Fruit fly (Drosophila melanogaster) whole organism, wandering third instar larva: ENCODE data around the gene Tap42.

Experiments used
- Abd-B ChIP-seq: fragments of >200 bp; optimal IDR thresholded peaks from 2 replicates; lab custom pipeline; 2017; ENCODE audit warnings: missing biosample characterization, missing genetic modification characterization
- CrebA ChIP-seq: fragments of 200-800 bp; sonication (Bioruptor generic); optimal IDR thresholded peaks from 2 replicates; lab custom pipeline; 2016; ENCODE audit warnings: missing biosample characterization, mild to moderate bottlenecking, missing genetic modification characterization, borderline replicate concordance
- Dfd ChIP-seq: fragments of >200 bp; optimal IDR thresholded peaks from 2 replicates; lab custom pipeline; 2017; ENCODE audit warnings: missing biosample characterization, missing genetic modification characterization
- Hr78 ChIP-seq: fragments of >200 bp; optimal IDR thresholded peaks from 2 replicates; lab custom pipeline; 2017; ENCODE audit warnings: missing biosample characterization, missing genetic modification characterization
- Vsx2 ChIP-seq: fragments of 200-300, 225-300 bp; sonication (Bioruptor generic); optimal IDR thresholded peaks from 2 replicates; lab custom pipeline; 2018; ENCODE audit warnings: missing biosample characterization, missing genetic modification characterization; ENCODE audit not compliant: partially characterized antibody
- psq ChIP-seq: fragments of 200-800 bp; sonication (Bioruptor generic); optimal IDR thresholded peaks from 3 replicates; lab custom pipeline; 2017; ENCODE audit warnings: missing biosample characterization, mild to moderate bottlenecking, missing genetic modification characterization, moderate library complexity

DNA sequence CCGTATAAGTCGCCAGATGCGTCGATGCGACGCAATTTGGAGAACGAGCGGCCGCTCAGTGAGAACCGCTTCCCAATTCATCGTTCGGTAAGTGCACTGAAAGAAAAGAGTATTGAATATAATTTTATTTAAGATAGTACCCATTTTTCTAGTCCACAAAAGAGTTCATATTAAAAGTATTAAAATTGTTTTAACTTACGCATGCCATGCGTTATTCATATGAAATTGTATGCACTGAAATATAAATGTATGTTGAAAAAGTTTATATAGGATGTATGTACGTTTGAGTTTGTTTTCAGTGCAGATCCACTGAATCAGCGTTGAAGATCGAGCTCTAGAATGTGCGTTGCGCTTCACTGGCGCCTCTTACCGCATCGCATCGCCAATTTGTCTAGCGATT is 32.1 kb downstream of the Tap42 start:
- TF ChIP-seq CrebA, result no peak
- TF ChIP-seq Abd-B (GFP tag; lab: Kevin White, UChicago), result no peak
- TF ChIP-seq Vsx2 (GFP tag; lab: Kevin White, UChicago), result no peak
- TF ChIP-seq Dfd, result no peak
- no peak for TF ChIP-seq Hr78
- TF ChIP-seq psq (GFP tag; lab: Kevin White, UChicago), result no peak
